Fruit fly (Drosophila melanogaster): ENCODE data around the gene CG31323.

Gene CG31323

DNA sequence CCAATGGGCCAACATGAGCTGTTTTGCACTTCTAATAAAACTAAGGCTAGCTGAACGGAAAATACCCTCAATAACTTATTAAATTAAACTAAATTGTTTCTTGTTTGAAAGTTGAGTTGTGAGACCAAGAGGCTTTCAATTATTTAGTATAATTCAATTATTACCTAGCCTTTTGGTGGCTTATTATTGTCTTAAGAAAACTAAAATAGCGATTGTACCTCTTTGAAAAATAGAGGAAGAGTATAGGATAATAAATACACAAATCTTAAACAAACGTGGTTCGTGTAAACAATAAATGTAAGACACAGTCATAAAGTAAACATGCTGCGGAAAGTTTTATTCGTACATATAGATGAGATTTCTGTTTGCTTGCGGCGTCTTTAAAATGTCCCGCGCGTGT, 49.5 kb upstream of the CG31323 start (continued):
- TF ChIP-seq Gsc (GFP tag; IDR thresholded peaks at IDR 0.05), result no peak
- TF ChIP-seq abd-A (tag; optimal IDR thresholded peaks at IDR 0.05), result no peak
- TF ChIP-seq CG2116 (GFP tag; optimal IDR thresholded peaks at IDR 0.05), result no peak
- TF ChIP-seq CG43689 (GFP tag; IDR thresholded peaks at IDR 0.05), result no peak
- no peak for TF ChIP-seq CG31441 (GFP tag; IDR thresholded peaks at IDR 0.05)
- no peak for TF ChIP-seq Oaz (GFP tag; IDR thresholded peaks at IDR 0.05)
- peak; percentile 46 for TF ChIP-seq CG11504 (tag; optimal IDR thresholded peaks at IDR 0.05)
- no peak for TF ChIP-seq CG4424 (GFP tag; optimal IDR thresholded peaks at IDR 0.05)
- no peak for TF ChIP-seq CG34224 (GFP tag; IDR thresholded peaks at IDR 0.05; ENCODE audit: partially characterized antibody)
- TF ChIP-seq crc (GFP tag; optimal IDR thresholded peaks at IDR 0.05), result no peak
- no peak for TF ChIP-seq ab (GFP tag; optimal IDR thresholded peaks at IDR 0.05)
- peak; percentile 60 for TF ChIP-seq CG9932 (GFP tag; IDR thresholded peaks at IDR 0.05)
- no peak for TF ChIP-seq Vsx1 (GFP tag; optimal IDR thresholded peaks at IDR 0.05)
- TF ChIP-seq Hmx (GFP tag; optimal IDR thresholded peaks at IDR 0.05), result peak; percentile 4
- TF ChIP-seq nerfin-1 (tag; optimal IDR thresholded peaks at IDR 0.05), result no peak
- TF ChIP-seq Doc3 (GFP tag; IDR thresholded peaks at IDR 0.05; ENCODE audit: partially characterized antibody), result no peak
- TF ChIP-seq fru (optimal IDR thresholded peaks at IDR 0.05), result no peak
- no peak for TF ChIP-seq Sry-δ (GFP tag; optimal IDR thresholded peaks at IDR 0.05)
- no peak for TF ChIP-seq CG12744 (GFP tag; optimal IDR thresholded peaks at IDR 0.05)
- TF ChIP-seq Hmr (GFP tag; optimal IDR thresholded peaks at IDR 0.05), result peak; percentile 78
- TF ChIP-seq CG4730 (GFP tag; IDR thresholded peaks at IDR 0.05), result no peak
- peak; percentile 25 for TF ChIP-seq CG10274 (GFP tag; optimal IDR thresholded peaks at IDR 0.05)
- TF ChIP-seq CG6654 (GFP tag; optimal IDR thresholded peaks at IDR 0.05), result no peak
- no peak for TF ChIP-seq ttk (GFP tag; IDR thresholded peaks at IDR 0.05)
- TF ChIP-seq wdn (GFP tag; IDR thresholded peaks at IDR 0.05), result peak; percentile 52; the same call in 1 of the 2 replicates
- no peak for TF ChIP-seq CG10959 (GFP tag; IDR thresholded peaks at IDR 0.05)
- TF ChIP-seq Dip2 (GFP tag; IDR thresholded peaks at IDR 0.05), result no peak
- no peak for TF ChIP-seq croc (GFP tag; conservative IDR thresholded peaks at IDR 0.05)
- TF ChIP-seq Dad (GFP tag; optimal IDR thresholded peaks at IDR 0.05), result no peak
- TF ChIP-seq dmrt11E (tag; optimal IDR thresholded peaks at IDR 0.05), result no peak
- TF ChIP-seq CG1602 (GFP tag; optimal IDR thresholded peaks at IDR 0.05), result no peak
- TF ChIP-seq eyg (GFP tag; optimal IDR thresholded peaks at IDR 0.05), result no peak
- TF ChIP-seq CG13123 (GFP tag; optimal IDR thresholded peaks at IDR 0.05), result no peak
- TF ChIP-seq Side (GFP tag; optimal IDR thresholded peaks at IDR 0.05), result no peak
- no peak for TF ChIP-seq p53 (GFP tag; optimal IDR thresholded peaks at IDR 0.05)
- TF ChIP-seq mld (GFP tag; IDR thresholded peaks at IDR 0.05; ENCODE audit: partially characterized antibody), result no peak
- peak; percentile 54 for TF ChIP-seq grau (tag; optimal IDR thresholded peaks at IDR 0.05)
- 0 out of 2 replicates have a peak, but pooled peaks have one; percentile 23 for TF ChIP-seq rib (GFP tag; IDR thresholded peaks at IDR 0.05)
- no peak for TF ChIP-seq gcm (GFP tag; optimal IDR thresholded peaks at IDR 0.05)
- no peak for TF ChIP-seq ac (GFP tag; optimal IDR thresholded peaks at IDR 0.05)
- TF ChIP-seq Six4 (GFP tag; optimal IDR thresholded peaks at IDR 0.05), result no peak
- no peak for TF ChIP-seq Asciz (GFP tag; optimal IDR thresholded peaks at IDR 0.05)
- TF ChIP-seq CG6689 (GFP tag; IDR thresholded peaks at IDR 0.05), result peak; percentile 49; the same call in 1 of the 2 replicates
- no peak for TF ChIP-seq fd102C (GFP tag; optimal IDR thresholded peaks at IDR 0.05)
- TF ChIP-seq CG16813 (GFP tag; IDR thresholded peaks at IDR 0.05; ENCODE audit: partially characterized antibody), result no peak
- no peak for TF ChIP-seq Sry-β (GFP tag; optimal IDR thresholded peaks at IDR 0.05)
- no peak for TF ChIP-seq gfzf (GFP tag; optimal IDR thresholded peaks at IDR 0.05)
- TF ChIP-seq CG11695 (GFP tag; IDR thresholded peaks at IDR 0.05), result peak; percentile 69; the same call in 2 of the 3 replicates
- TF ChIP-seq trh (GFP tag; optimal IDR thresholded peaks at IDR 0.05), result no peak
- no peak for TF ChIP-seq Jarid2 (GFP tag; optimal IDR thresholded peaks at IDR 0.05)
- TF ChIP-seq TFAM (GFP tag; optimal IDR thresholded peaks at IDR 0.05), result no peak
- no peak for TF ChIP-seq CG8478 (optimal IDR thresholded peaks at IDR 0.05)
- no peak for TF ChIP-seq CG8944 (GFP tag; optimal IDR thresholded peaks at IDR 0.05)
